Worm (Caenorhabditis elegans) whole organism, L3 larva: ENCODE results near the gene T14E8.2.

ENCODE experiments used
- R02D3.7 ChIP-seq: fragments of 150-350 bp; optimal IDR thresholded peaks from 2 replicates; lab custom pipeline; 2014; ENCODE audit warnings: missing biosample characterization, missing genetic modification characterization
- aly-2 ChIP-seq: fragments of 150-350 bp; optimal IDR thresholded peaks from 2 replicates; lab custom pipeline; 2014; ENCODE audit warnings: missing biosample characterization, missing genetic modification characterization
- ceh-82 ChIP-seq: fragments of 150-350 bp; optimal IDR thresholded peaks from 2 replicates; lab custom pipeline; 2014; ENCODE audit warnings: missing biosample characterization, missing genetic modification characterization
- egl-27 ChIP-seq: sonication (generic microtip); optimal IDR thresholded peaks from 4 replicates; lab custom pipeline; 2017; ENCODE audit warnings: missing biosample characterization, missing genetic modification reagents, missing genetic modification characterization
- fkh-10 ChIP-seq: sonication (generic microtip); optimal IDR thresholded peaks from 2 replicates; lab custom pipeline; 2017; ENCODE audit warnings: missing biosample characterization, missing genetic modification reagents, missing genetic modification characterization
- fos-1 ChIP-seq: fragments of 150-350 bp; optimal IDR thresholded peaks from 2 replicates; lab custom pipeline; 2014; ENCODE audit warnings: missing biosample characterization, missing genetic modification characterization
- hmg-11 ChIP-seq: sonication (generic microtip); optimal IDR thresholded peaks from 2 replicates; lab custom pipeline; 2016; ENCODE audit warnings: missing genetic modification characterization, missing compliant biosample characterization
- nhr-11 ChIP-seq: fragments of 150-350 bp; optimal IDR thresholded peaks from 2 replicates; lab custom pipeline; 2014; ENCODE audit warnings: missing biosample characterization, missing genetic modification characterization
- nhr-237 ChIP-seq: fragments of 150-350 bp; optimal IDR thresholded peaks from 2 replicates; lab custom pipeline; 2014; ENCODE audit warnings: missing biosample characterization, missing genetic modification characterization
- nhr-77 ChIP-seq: fragments of 150-350 bp; optimal IDR thresholded peaks from 2 replicates; lab custom pipeline; 2014; ENCODE audit warnings: missing biosample characterization, missing genetic modification characterization
- tbx-2 ChIP-seq: sonication (generic microtip); optimal IDR thresholded peaks from 2 replicates; lab custom pipeline; 2016; ENCODE audit warnings: mild to moderate bottlenecking, missing genetic modification characterization, missing compliant biosample characterization

ce11 chrX:6514466-6514865 lies 28.3 kb upstream of the T14E8.2 start:
- TF ChIP-seq fkh-10 (GFP tag; lab: Kevin White, UChicago) (no peak), R02D3.7 (tag; lab: Kevin White, UChicago) (no peak), ceh-82 (no peak), nhr-77 (no peak), nhr-237 (tag; lab: Kevin White, UChicago) (no peak), egl-27 (tag; lab: Kevin White, UChicago) (no peak), tbx-2 (no peak), hmg-11 (tag; lab: Kevin White, UChicago) (no peak), nhr-11 (tag; lab: Kevin White, UChicago) (no peak), aly-2 (tag; lab: Kevin White, UChicago) (no peak), fos-1 (no peak)
